Worm (Caenorhabditis elegans) whole organism, midembryonic: ENCODE data around the gene inx-11.

Experiments
- T22C8.4 ChIP-seq: fragments of 200-800 bp; sonication (Bioruptor generic); IDR thresholded peaks from 2 replicates; pipeline ENCODE4 v1.3.6; 2022; ENCODE audit warnings: missing genetic modification characterization, missing compliant biosample characterization
- cog-1 ChIP-seq: sonication (generic microtip); optimal IDR thresholded peaks from 2 replicates; lab custom pipeline; 2016; ENCODE audit warnings: missing genetic modification characterization, missing compliant biosample characterization
- flt-1 ChIP-seq: fragments of 200-800 bp; sonication (Bioruptor generic); IDR thresholded peaks from 2 replicates; pipeline ENCODE4 v1.3.6; 2022; ENCODE audit warnings: missing genetic modification characterization, missing compliant biosample characterization
- klf-2 ChIP-seq: fragments of 200-800 bp; sonication (Bioruptor generic); conservative IDR thresholded peaks from 2 replicates; pipeline ENCODE4 v1.3.6; 2022; ENCODE audit warnings: missing genetic modification reagents, missing genetic modification characterization, missing compliant biosample characterization
- med-1 ChIP-seq: sonication (generic microtip); optimal IDR thresholded peaks from 2 replicates; lab custom pipeline; 2017; ENCODE audit warnings: missing genetic modification characterization, mild to moderate bottlenecking, missing compliant biosample characterization, antibody characterized with exemption, missing genetic modification reagents; ENCODE audit not compliant: insufficient read depth
- ref-1 ChIP-seq: fragments of 200-800 bp; sonication (Bioruptor generic); conservative IDR thresholded peaks from 2 replicates; pipeline ENCODE4 v1.3.6; 2022; ENCODE audit warnings: missing genetic modification reagents, missing genetic modification characterization, missing compliant biosample characterization
- tab-1 ChIP-seq: fragments of 200-800 bp; sonication (Bioruptor generic); IDR thresholded peaks from 2 replicates; pipeline ENCODE4 v1.3.6; 2022; ENCODE audit warnings: missing genetic modification characterization, missing compliant biosample characterization
- ztf-23 ChIP-seq: fragments of 200-800 bp; sonication (Bioruptor generic); IDR thresholded peaks from 2 replicates; pipeline ENCODE4 v1.3.6; 2022; ENCODE audit warnings: missing genetic modification reagents, missing genetic modification characterization, missing compliant biosample characterization
- ztf-29 ChIP-seq: fragments of 200-800 bp; sonication (Bioruptor generic); IDR thresholded peaks from 2 replicates; pipeline ENCODE4 v1.3.6; 2022; ENCODE audit warnings: missing genetic modification reagents, missing genetic modification characterization, missing compliant biosample characterization

The inx-11 gene

ce11 chrV:12513900-12514299 lies 26.9 kb downstream of the inx-11 start:
- TF ChIP-seq klf-2 (GFP tag; lab: Robert Waterston, UW) (no peak), ztf-29 (GFP tag; lab: Robert Waterston, UW) (no peak), ref-1 (GFP tag; lab: Robert Waterston, UW) (no peak), flt-1 (GFP tag; lab: Robert Waterston, UW) (no peak), med-1 (no peak), cog-1 (tag; lab: Kevin White, UChicago) (no peak), T22C8.4 (GFP tag; lab: Robert Waterston, UW) (no peak), ztf-23 (GFP tag; lab: Robert Waterston, UW) (no peak)

- TF ChIP-seq med-1 (no peak), T22C8.4 (GFP tag; lab: Robert Waterston, UW) (no peak), klf-2 (GFP tag; lab: Robert Waterston, UW) (no peak), ztf-29 (GFP tag; lab: Robert Waterston, UW) (no peak), tab-1 (GFP tag; lab: Robert Waterston, UW) (no peak), ref-1 (GFP tag; lab: Robert Waterston, UW) (no peak), flt-1 (GFP tag; lab: Robert Waterston, UW) (no peak), ztf-23 (GFP tag; lab: Robert Waterston, UW) (no peak), cog-1 (tag; lab: Kevin White, UChicago) (no peak)
Measured at ce11 chrV:12517148-12517547, 30.1 kb downstream of the inx-11 start, which contains the start of gene cal-1. Gene cal-1 (minus strand): TSS chrV:12517248.

- TF ChIP-seq tab-1 (GFP tag; lab: Robert Waterston, UW) (no peak), flt-1 (GFP tag; lab: Robert Waterston, UW) (no peak), med-1 (no peak), ref-1 (GFP tag; lab: Robert Waterston, UW) (no peak)
Measured at ce11 chrV:12517757-12518156, 30.7 kb downstream of the inx-11 start.

- TF ChIP-seq med-1, result no peak
- no peak for TF ChIP-seq ref-1 (GFP tag; lab: Robert Waterston, UW)
- no peak for TF ChIP-seq ztf-23 (GFP tag; lab: Robert Waterston, UW)
- no peak for TF ChIP-seq flt-1 (GFP tag; lab: Robert Waterston, UW)
- no peak for TF ChIP-seq tab-1 (GFP tag; lab: Robert Waterston, UW)
- TF ChIP-seq klf-2 (GFP tag; lab: Robert Waterston, UW), result no peak
- no peak for TF ChIP-seq ztf-29 (GFP tag; lab: Robert Waterston, UW)
- no peak for TF ChIP-seq T22C8.4 (GFP tag; lab: Robert Waterston, UW)
- TF ChIP-seq cog-1 (tag; lab: Kevin White, UChicago), result no peak
Measured at ce11 chrV:12518770-12519169, 31.7 kb downstream of the inx-11 start.

- TF ChIP-seq ref-1 (GFP tag; lab: Robert Waterston, UW) (no peak), cog-1 (tag; lab: Kevin White, UChicago) (no peak), med-1 (no peak), ztf-23 (GFP tag; lab: Robert Waterston, UW) (no peak), tab-1 (GFP tag; lab: Robert Waterston, UW) (no peak), ztf-29 (GFP tag; lab: Robert Waterston, UW) (no peak), klf-2 (GFP tag; lab: Robert Waterston, UW) (no peak), flt-1 (GFP tag; lab: Robert Waterston, UW) (no peak), T22C8.4 (GFP tag; lab: Robert Waterston, UW) (no peak)
Measured at ce11 chrV:12523356-12523755, 36.3 kb downstream of the inx-11 start.

- no peak for TF ChIP-seq cog-1 (tag; lab: Kevin White, UChicago)
- no peak for TF ChIP-seq ztf-23 (GFP tag; lab: Robert Waterston, UW)
- no peak for TF ChIP-seq flt-1 (GFP tag; lab: Robert Waterston, UW)
- TF ChIP-seq klf-2 (GFP tag; lab: Robert Waterston, UW), result no peak
Measured at ce11 chrV:12525526-12525925, 38.5 kb downstream of the inx-11 start, which contains the start of gene dyf-4. Gene dyf-4 (minus strand): TSS chrV:12525738.

ce11 chrV:12526124-12526523 lies 39.1 kb downstream of the inx-11 start:
- TF ChIP-seq tab-1 (GFP tag; lab: Robert Waterston, UW) (no peak), med-1 (no peak), ztf-23 (GFP tag; lab: Robert Waterston, UW) (no peak), T22C8.4 (GFP tag; lab: Robert Waterston, UW) (no peak), cog-1 (tag; lab: Kevin White, UChicago) (no peak), ztf-29 (GFP tag; lab: Robert Waterston, UW) (no peak), ref-1 (GFP tag; lab: Robert Waterston, UW) (no peak), flt-1 (GFP tag; lab: Robert Waterston, UW) (no peak), klf-2 (GFP tag; lab: Robert Waterston, UW) (no peak)

- TF ChIP-seq ztf-29 (GFP tag; lab: Robert Waterston, UW) (no peak), tab-1 (GFP tag; lab: Robert Waterston, UW) (no peak), klf-2 (GFP tag; lab: Robert Waterston, UW) (no peak), med-1 (no peak), T22C8.4 (GFP tag; lab: Robert Waterston, UW) (no peak), ref-1 (GFP tag; lab: Robert Waterston, UW) (no peak), cog-1 (tag; lab: Kevin White, UChicago) (no peak), flt-1 (GFP tag; lab: Robert Waterston, UW) (no peak), ztf-23 (GFP tag; lab: Robert Waterston, UW) (no peak)
Measured at ce11 chrV:12526758-12527157, 39.7 kb downstream of the inx-11 start, which contains the start of gene F45D3.1. Gene F45D3.1 (plus strand): TSS chrV:12527058.

ce11 chrV:12528919-12529318 lies 41.9 kb downstream of the inx-11 start:
- TF ChIP-seq ref-1 (GFP tag; lab: Robert Waterston, UW) (no peak), tab-1 (GFP tag; lab: Robert Waterston, UW) (no peak), flt-1 (GFP tag; lab: Robert Waterston, UW) (no peak), cog-1 (tag; lab: Kevin White, UChicago) (no peak), klf-2 (GFP tag; lab: Robert Waterston, UW) (no peak), ztf-29 (GFP tag; lab: Robert Waterston, UW) (no peak), T22C8.4 (GFP tag; lab: Robert Waterston, UW) (no peak), ztf-23 (GFP tag; lab: Robert Waterston, UW) (no peak), med-1 (no peak)
